Fruit fly (Drosophila melanogaster) whole organism, embryonic: ENCODE data around the gene Atg14.

Experiments
- Atf3 ChIP-seq: fragments of 200-800 bp; sonication (Bioruptor generic); optimal IDR thresholded peaks from 3 replicates; lab custom pipeline; 2016; ENCODE audit warnings: missing biosample characterization, missing genetic modification characterization
- Atf6 ChIP-seq: fragments of 200-800 bp; sonication (Bioruptor generic); IDR thresholded peaks from 2 replicates; pipeline ENCODE4 v1.3.6; 2022; ENCODE audit warnings: missing biosample characterization, missing genetic modification characterization
- CG10979 ChIP-seq: fragments of 200-800 bp; sonication (Bioruptor generic); optimal IDR thresholded peaks from 2 replicates; lab custom pipeline; 2018; ENCODE audit warnings: missing biosample characterization, mild to moderate bottlenecking, missing genetic modification characterization, moderate library complexity
- CG11398 ChIP-seq: fragments of 200-800 bp; sonication (Bioruptor generic); optimal IDR thresholded peaks from 2 replicates; lab custom pipeline; 2016; ENCODE audit warnings: missing biosample characterization, missing genetic modification characterization
- CG1233 ChIP-seq: fragments of 200-800 bp; sonication (Bioruptor generic); optimal IDR thresholded peaks from 4 replicates; lab custom pipeline; 2018; ENCODE audit warnings: missing biosample characterization, mild to moderate bottlenecking, missing genetic modification characterization
- CG12659 ChIP-seq: fragments of 200-800 bp; sonication (Bioruptor generic); optimal IDR thresholded peaks from 3 replicates; lab custom pipeline; 2017; ENCODE audit warnings: mild to moderate bottlenecking, missing biosample characterization, missing genetic modification reagents, missing genetic modification characterization
- CG15479 ChIP-seq: fragments of 200-800 bp; sonication (Bioruptor generic); optimal IDR thresholded peaks from 3 replicates; lab custom pipeline; 2019; ENCODE audit warnings: missing biosample characterization, mild to moderate bottlenecking, missing genetic modification characterization, moderate library complexity
- CG17912 ChIP-seq: fragments of 200-800 bp; sonication (Bioruptor generic); optimal IDR thresholded peaks from 2 replicates; lab custom pipeline; 2018; ENCODE audit warnings: missing biosample characterization, mild to moderate bottlenecking, missing genetic modification characterization
- CG2129 ChIP-seq: fragments of 200-800 bp; sonication (Bioruptor generic); IDR thresholded peaks from 2 replicates; pipeline ENCODE4 v1.3.6; 2022; ENCODE audit warnings: missing biosample characterization, missing genetic modification characterization; ENCODE audit not compliant: partially characterized antibody
- CG2202 ChIP-seq: fragments of 200-800 bp; sonication (Bioruptor generic); optimal IDR thresholded peaks from 2 replicates; lab custom pipeline; 2018; ENCODE audit warnings: missing biosample characterization, mild to moderate bottlenecking, missing genetic modification characterization
- CG2875 ChIP-seq: fragments of 200-800 bp; sonication (Bioruptor generic); optimal IDR thresholded peaks from 2 replicates; lab custom pipeline; 2017; ENCODE audit warnings: missing biosample characterization, mild to moderate bottlenecking, missing genetic modification characterization, missing genetic modification reagents
- CG30020 ChIP-seq: fragments of 200-800 bp; optimal IDR thresholded peaks from 2 replicates; lab custom pipeline; 2019; ENCODE audit warnings: missing biosample characterization, mild to moderate bottlenecking, missing genetic modification characterization, moderate library complexity
- CG3163 ChIP-seq: fragments of 200-800 bp; sonication (Bioruptor generic); optimal IDR thresholded peaks from 3 replicates; lab custom pipeline; 2016; ENCODE audit warnings: missing biosample characterization, missing genetic modification characterization
- CG34224 ChIP-seq: fragments of 200-800 bp; sonication (Bioruptor generic); IDR thresholded peaks from 3 replicates; pipeline ENCODE4 v1.3.6; 2022; ENCODE audit warnings: missing biosample characterization, missing genetic modification characterization; ENCODE audit not compliant: partially characterized antibody
- CG34376 ChIP-seq: fragments of 200-800 bp; sonication (Bioruptor generic); optimal IDR thresholded peaks from 2 replicates; lab custom pipeline; 2018; ENCODE audit warnings: missing biosample characterization, mild to moderate bottlenecking, missing genetic modification characterization
- CG34422 ChIP-seq: fragments of 200-800 bp; sonication (Bioruptor generic); IDR thresholded peaks from 3 replicates; pipeline ENCODE4 v1.3.6; 2022; ENCODE audit warnings: missing biosample characterization, missing genetic modification characterization
- CG4282 ChIP-seq: fragments of 200-800 bp; sonication (Bioruptor generic); optimal IDR thresholded peaks from 2 replicates; lab custom pipeline; 2016; ENCODE audit warnings: missing biosample characterization, missing genetic modification characterization
- CG43689 ChIP-seq: fragments of 200-800 bp; sonication (Bioruptor generic); IDR thresholded peaks from 2 replicates; pipeline ENCODE4 v1.3.6; 2022; ENCODE audit warnings: missing biosample characterization, missing genetic modification characterization
- CG4730 ChIP-seq: fragments of 200-800 bp; sonication (Bioruptor generic); IDR thresholded peaks from 2 replicates; pipeline ENCODE4 v1.3.6; 2022; ENCODE audit warnings: missing biosample characterization, missing genetic modification characterization
- CG4820 ChIP-seq: fragments of 200-800 bp; sonication (Bioruptor generic); optimal IDR thresholded peaks from 3 replicates; lab custom pipeline; 2016; ENCODE audit warnings: missing biosample characterization, missing genetic modification characterization
- CG4854 ChIP-seq: fragments of 200-800 bp; sonication (Bioruptor generic); optimal IDR thresholded peaks from 2 replicates; lab custom pipeline; 2016; ENCODE audit warnings: missing biosample characterization, missing genetic modification characterization, inconsistent platforms
- CG5180 ChIP-seq: fragments of 200-800 bp; sonication (Bioruptor generic); optimal IDR thresholded peaks from 3 replicates; lab custom pipeline; 2017; ENCODE audit warnings: missing biosample characterization, missing genetic modification characterization, mild to moderate bottlenecking, moderate library complexity, missing genetic modification reagents
- CG6689 ChIP-seq: fragments of 200-800 bp; sonication (Bioruptor generic); IDR thresholded peaks from 2 replicates; pipeline ENCODE4 v1.3.6; 2022; ENCODE audit warnings: missing biosample characterization, missing genetic modification characterization
- H2.0 ChIP-seq: fragments of 200-800 bp; sonication (Bioruptor generic); IDR thresholded peaks from 2 replicates; pipeline ENCODE4 v1.3.6; 2022; ENCODE audit warnings: missing biosample characterization, missing genetic modification characterization
- HLH54F ChIP-seq: fragments of 200-800 bp; sonication (Bioruptor generic); optimal IDR thresholded peaks from 3 replicates; lab custom pipeline; 2016; ENCODE audit warnings: missing biosample characterization, missing genetic modification characterization
- HLHmδ ChIP-seq: fragments of 200-800 bp; sonication (Bioruptor generic); optimal IDR thresholded peaks from 2 replicates; lab custom pipeline; 2018; ENCODE audit warnings: missing biosample characterization, mild to moderate bottlenecking, missing genetic modification characterization, moderate library complexity
- HmgD ChIP-seq: fragments of 200-800 bp; sonication (Bioruptor generic); optimal IDR thresholded peaks from 3 replicates; lab custom pipeline; 2016; ENCODE audit warnings: missing biosample characterization, missing genetic modification characterization
- Hmr ChIP-seq: fragments of 200-800 bp; sonication (Bioruptor generic); optimal IDR thresholded peaks from 3 replicates; lab custom pipeline; 2017; ENCODE audit warnings: mild to moderate bottlenecking, missing biosample characterization, missing genetic modification reagents, missing genetic modification characterization
- MTF-1 ChIP-seq: fragments of 200-800 bp; sonication (Bioruptor generic); optimal IDR thresholded peaks from 2 replicates; lab custom pipeline; 2018; ENCODE audit warnings: missing biosample characterization, mild to moderate bottlenecking, missing genetic modification characterization, borderline replicate concordance
- Mad ChIP-seq: fragments of 200-800 bp; sonication (Bioruptor generic); optimal IDR thresholded peaks from 2 replicates; lab custom pipeline; 2016; ENCODE audit warnings: missing biosample characterization, missing genetic modification characterization
- Max ChIP-seq: fragments of 200-800 bp; sonication (Bioruptor generic); optimal IDR thresholded peaks from 2 replicates; lab custom pipeline; 2016; ENCODE audit warnings: missing biosample characterization, mild to moderate bottlenecking, missing genetic modification characterization
- Med ChIP-seq: fragments of 200-800 bp; sonication (Bioruptor generic); peaks from one replicate; lab custom pipeline; 2016; ENCODE audit warnings: missing biosample characterization, missing genetic modification characterization, mild to moderate bottlenecking, inconsistent platforms, moderate library complexity
- NC2β ChIP-seq: fragments of 200-800 bp; sonication (Bioruptor generic); optimal IDR thresholded peaks from 2 replicates; lab custom pipeline; 2016; ENCODE audit warnings: missing biosample characterization, missing genetic modification characterization
- Nf-YB ChIP-seq: fragments of 200-800 bp; sonication (Bioruptor generic); optimal IDR thresholded peaks from 3 replicates; lab custom pipeline; 2019; ENCODE audit warnings: missing biosample characterization, mild to moderate bottlenecking, missing genetic modification characterization, moderate library complexity
- Stat92E ChIP-seq, 3 experiments: fragments of >200 bp in 2 of 3; fragments of 200-800 bp in 1 of 3; sonication (Bioruptor generic) in 1 of 3; optimal IDR thresholded peaks; 2 replicates each; lab custom pipeline; 2017 to 2019; ENCODE audit warnings: missing biosample characterization in 3 of 3, missing genetic modification characterization in 3 of 3, mild to moderate bottlenecking in 1 of 3, moderate library complexity in 1 of 3
- ase ChIP-seq: fragments of 200-800 bp; sonication (Bioruptor generic); IDR thresholded peaks from 3 replicates; pipeline ENCODE4 v1.3.6; 2022; ENCODE audit warnings: missing biosample characterization, missing genetic modification characterization
- bbx ChIP-seq: fragments of 200-800 bp; sonication (Bioruptor generic); IDR thresholded peaks from 2 replicates; pipeline ENCODE4 v1.3.6; 2022; ENCODE audit warnings: missing biosample characterization, missing genetic modification characterization; ENCODE audit not compliant: partially characterized antibody
- cad ChIP-seq: fragments of >200 bp; optimal IDR thresholded peaks from 2 replicates; lab custom pipeline; 2017; ENCODE audit warnings: missing biosample characterization, missing genetic modification characterization
- cas ChIP-seq: fragments of 200-800 bp; sonication (Bioruptor generic); IDR thresholded peaks from 2 replicates; pipeline ENCODE4 v1.3.6; 2022; ENCODE audit warnings: missing biosample characterization, missing genetic modification characterization
- chinmo ChIP-seq: fragments of 200-800 bp; sonication (Bioruptor generic); IDR thresholded peaks from 4 replicates; pipeline ENCODE4 v1.3.6; 2022; ENCODE audit warnings: missing biosample characterization, missing genetic modification characterization; ENCODE audit not compliant: partially characterized antibody
- gce ChIP-seq: fragments of 200-800 bp; sonication (Bioruptor generic); IDR thresholded peaks from 3 replicates; pipeline ENCODE4 v1.3.6; 2022; ENCODE audit warnings: missing biosample characterization, missing genetic modification characterization
- kni ChIP-seq: fragments of 200-800 bp; sonication (Bioruptor generic); optimal IDR thresholded peaks from 3 replicates; lab custom pipeline; 2017; ENCODE audit warnings: mild to moderate bottlenecking, missing biosample characterization, missing genetic modification reagents, missing genetic modification characterization
- nerfin-1 ChIP-seq: fragments of 200-800 bp; sonication (Bioruptor generic); optimal IDR thresholded peaks from 3 replicates; lab custom pipeline; 2019; ENCODE audit warnings: missing biosample characterization, mild to moderate bottlenecking, missing genetic modification characterization, moderate library complexity
- pzg ChIP-seq: fragments of 200-800 bp; sonication (Bioruptor generic); optimal IDR thresholded peaks from 3 replicates; lab custom pipeline; 2018; ENCODE audit warnings: missing biosample characterization, mild to moderate bottlenecking, missing genetic modification characterization, moderate library complexity
- row ChIP-seq: fragments of 200-800 bp; sonication (Bioruptor generic); IDR thresholded peaks from 3 replicates; pipeline ENCODE4 v1.3.6; 2022; ENCODE audit warnings: missing biosample characterization, missing genetic modification characterization
- so ChIP-seq: fragments of 200-800 bp; sonication (Bioruptor generic); IDR thresholded peaks from 3 replicates; pipeline ENCODE4 v1.3.6; 2022; ENCODE audit warnings: missing biosample characterization, missing genetic modification characterization
- sqz ChIP-seq: fragments of 200-800 bp; sonication (Bioruptor generic); optimal IDR thresholded peaks from 3 replicates; lab custom pipeline; 2018; ENCODE audit warnings: missing biosample characterization, mild to moderate bottlenecking, missing genetic modification characterization
- tll ChIP-seq, 2 experiments: fragments of 200-800 bp in 1 of 2; fragments of >200 bp in 1 of 2; sonication (Bioruptor generic) in 1 of 2; optimal IDR thresholded peaks; 2 replicates each; lab custom pipeline; 2017 to 2019; ENCODE audit warnings: missing biosample characterization in 2 of 2, missing genetic modification characterization in 2 of 2, mild to moderate bottlenecking in 1 of 2, moderate library complexity in 1 of 2
- toy ChIP-seq: fragments of 200-800 bp; sonication (Bioruptor generic); IDR thresholded peaks from 2 replicates; pipeline ENCODE4 v1.3.6; 2022; ENCODE audit warnings: missing biosample characterization, missing genetic modification characterization

The Atg14 gene

DNA sequence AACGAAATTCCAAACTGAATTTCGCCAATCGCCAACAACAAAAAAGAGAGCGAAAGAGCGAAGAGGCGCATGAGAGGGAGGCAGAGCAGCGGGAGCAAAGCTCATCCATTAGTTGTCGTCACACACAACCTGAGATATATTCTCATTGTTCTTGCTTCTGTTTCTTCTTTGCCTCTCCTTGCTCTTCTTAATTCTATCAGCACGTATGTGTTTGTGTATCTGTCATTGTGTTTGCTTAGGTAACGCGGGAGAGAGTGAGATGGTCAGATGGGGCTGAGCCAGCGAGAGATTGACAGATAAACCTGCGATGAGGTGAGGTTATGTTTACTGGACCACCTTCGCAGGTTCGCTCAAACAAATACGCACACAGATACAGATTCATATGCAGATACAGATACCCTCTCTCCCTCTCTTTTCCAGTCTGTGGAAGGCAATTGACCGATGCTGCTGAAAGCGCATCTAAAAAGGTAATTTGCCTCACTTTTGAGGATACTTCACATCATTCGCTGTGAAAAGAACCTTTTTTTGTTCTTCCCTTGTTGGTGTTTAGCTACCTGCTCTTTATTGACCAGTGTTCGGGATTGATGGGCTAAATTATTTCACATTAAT, 42.1 kb upstream of the Atg14 start (continued):
- TF ChIP-seq CG4730 (GFP tag; lab: Robert Waterston, UW) = no peak
- TF ChIP-seq CG12659 (GFP tag; lab: Kevin White, UChicago) = no peak
- TF ChIP-seq ase (GFP tag; lab: Robert Waterston, UW) = no peak
- no peak for TF ChIP-seq CG4820 (GFP tag; lab: Kevin White, UChicago)
- no peak for TF ChIP-seq CG1233 (GFP tag; lab: Kevin White, UChicago)
- no peak for TF ChIP-seq NC2β (GFP tag; lab: Kevin White, UChicago)
- no peak for TF ChIP-seq CG4282 (GFP tag; lab: Kevin White, UChicago)
- TF ChIP-seq HLH54F = no peak
- TF ChIP-seq so (GFP tag; lab: Robert Waterston, UW) = no peak
- peak; percentile 4 for TF ChIP-seq CG2875 (GFP tag; lab: Kevin White, UChicago)
- TF ChIP-seq CG4854 (GFP tag; lab: Kevin White, UChicago) = no peak
- TF ChIP-seq chinmo (GFP tag; lab: Robert Waterston, UW) = peak; percentile 79; the same call in 2 of the 4 replicates
- no peak for TF ChIP-seq CG34224 (GFP tag; lab: Robert Waterston, UW)
- TF ChIP-seq kni (GFP tag; lab: Kevin White, UChicago) = peak; percentile 97
- TF ChIP-seq Mad = no peak
- no peak for TF ChIP-seq toy (GFP tag; lab: Robert Waterston, UW)
- TF ChIP-seq nerfin-1 (tag; lab: Kevin White, UChicago) = peak; percentile 10
- TF ChIP-seq Stat92E (GFP tag; optimal IDR thresholded peaks at IDR 0.05; lab: Kevin White, UChicago) = no peak
- TF ChIP-seq pzg (GFP tag; lab: Kevin White, UChicago) = no peak
- no peak for TF ChIP-seq CG2129 (GFP tag; lab: Robert Waterston, UW)
- TF ChIP-seq cas = no peak
- TF ChIP-seq HmgD = no peak
- TF ChIP-seq bbx (GFP tag; lab: Robert Waterston, UW) = no peak
- peak; percentile 33; the same call in 1 of the 2 replicates for TF ChIP-seq CG6689 (GFP tag; lab: Robert Waterston, UW)
- TF ChIP-seq CG17912 = no peak
- TF ChIP-seq CG15479 (GFP tag; lab: Kevin White, UChicago) = peak; percentile 94
- TF ChIP-seq tll (GFP tag; optimal IDR thresholded peaks at IDR 0.05; lab: Kevin White, UChicago) = peak in 1 of 2 experiments; percentile 89
- TF ChIP-seq row = no peak
- no peak for TF ChIP-seq CG30020 (tag; lab: Kevin White, UChicago)
- peak; percentile 78 for TF ChIP-seq HLHmδ (GFP tag; lab: Kevin White, UChicago)
- peak; percentile 9 for TF ChIP-seq Hmr (GFP tag; lab: Kevin White, UChicago)
- TF ChIP-seq Nf-YB (GFP tag; lab: Kevin White, UChicago) = peak; percentile 23
- no peak for TF ChIP-seq gce (GFP tag; lab: Robert Waterston, UW)
- no peak for TF ChIP-seq CG11398 (GFP tag; lab: Kevin White, UChicago)
- peak; percentile 38 for TF ChIP-seq CG34376 (GFP tag; lab: Kevin White, UChicago)
- peak; percentile 10 for TF ChIP-seq CG3163 (GFP tag; lab: Kevin White, UChicago)
- peak; percentile 2 for TF ChIP-seq CG5180 (GFP tag; lab: Kevin White, UChicago)
- no peak for TF ChIP-seq CG43689 (GFP tag; lab: Robert Waterston, UW)
- peak; percentile 23 for TF ChIP-seq sqz (GFP tag; lab: Kevin White, UChicago)
- TF ChIP-seq CG2202 (tag; lab: Kevin White, UChicago) = peak; percentile 21
- no peak for TF ChIP-seq Max (GFP tag; lab: Kevin White, UChicago)
- TF ChIP-seq CG10979 (tag; lab: Kevin White, UChicago) = peak; percentile 8
- TF ChIP-seq H2.0 = no peak
- TF ChIP-seq cad (GFP tag; lab: Kevin White, UChicago) = peak; percentile 63
- TF ChIP-seq Atf3 (GFP tag; lab: Kevin White, UChicago) = no peak
- no peak for TF ChIP-seq CG34422 (GFP tag; lab: Robert Waterston, UW)
- peak; percentile 0 for TF ChIP-seq MTF-1 (GFP tag; lab: Kevin White, UChicago)
- TF ChIP-seq Atf6 (GFP tag; lab: Robert Waterston, UW) = 0 out of 2 replicates have a peak, but pooled peaks have one; percentile 13
- peak; percentile 59 for TF ChIP-seq Med (GFP tag; lab: Kevin White, UChicago)
